Worm (Caenorhabditis elegans): ENCODE data around the gene C44C10.3.

The C44C10.3 gene

DNA sequence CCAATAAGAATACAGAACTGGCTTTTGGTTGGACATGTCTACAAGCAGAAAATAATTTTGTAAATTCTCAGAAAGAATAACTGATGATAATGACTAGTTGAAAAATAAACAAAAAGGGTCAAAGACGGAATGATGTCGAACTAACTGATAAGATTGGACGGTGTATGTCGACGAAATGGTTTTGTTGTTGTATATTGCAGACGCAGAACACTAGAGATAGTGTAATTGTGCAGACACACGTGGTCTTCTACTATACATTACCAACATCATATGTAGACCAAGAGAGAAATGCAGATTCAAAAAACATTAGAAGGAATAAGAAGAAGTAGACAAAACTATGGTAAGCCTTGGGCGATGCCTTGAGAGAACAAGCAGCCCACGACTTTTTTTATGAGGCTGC is 25.4 kb downstream of the C44C10.3 start, which contains the start of the genes gst-42 and D1053.2:
Gene gst-42, minus strand, starts transcription at position 176 of the 400 bp plus-strand sequence.
Gene D1053.2, plus strand, starts transcription at position 391 of the 400 bp plus-strand sequence.
- TF ChIP-seq cog-1 (tag; optimal IDR thresholded peaks at IDR 0.05): no peak
- TF ChIP-seq med-1 (GFP tag; optimal IDR thresholded peaks at IDR 0.05; ENCODE audit: insufficient read depth): no peak
- TF ChIP-seq tab-1 (GFP tag; IDR thresholded peaks at IDR 0.05): no peak

DNA sequence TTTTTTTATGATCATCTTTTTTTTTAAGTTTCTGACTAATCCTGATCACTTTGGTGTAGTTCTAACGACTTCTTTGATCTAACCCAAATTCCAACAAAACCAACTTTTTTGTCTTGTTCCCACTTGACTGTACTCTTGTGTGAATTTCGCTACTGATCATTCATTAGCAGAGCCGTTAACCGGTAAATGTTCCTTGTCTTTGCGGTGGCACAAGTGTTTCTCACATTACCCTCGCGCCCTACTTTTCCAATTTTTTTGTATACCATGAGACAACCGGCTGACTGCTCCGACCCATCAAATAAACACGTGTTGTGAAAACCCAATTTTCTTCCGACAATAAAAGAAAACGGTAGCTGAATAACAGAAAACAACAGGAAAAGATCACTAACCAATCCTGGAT is 30.4 kb downstream of the C44C10.3 start:
- TF ChIP-seq tab-1 (GFP tag; IDR thresholded peaks at IDR 0.05) (no peak), ref-1 (GFP tag; conservative IDR thresholded peaks at IDR 0.05) (no peak), T22C8.4 (GFP tag; IDR thresholded peaks at IDR 0.05) (no peak), med-1 (GFP tag; optimal IDR thresholded peaks at IDR 0.05; ENCODE audit: insufficient read depth) (no peak), klf-2 (GFP tag; conservative IDR thresholded peaks at IDR 0.05) (no peak), ztf-23 (GFP tag; IDR thresholded peaks at IDR 0.05) (no peak), cog-1 (tag; optimal IDR thresholded peaks at IDR 0.05) (no peak), ztf-29 (GFP tag; IDR thresholded peaks at IDR 0.05) (no peak), flt-1 (GFP tag; IDR thresholded peaks at IDR 0.05) (no peak)

- TF ChIP-seq tab-1 (GFP tag; IDR thresholded peaks at IDR 0.05) (no peak), klf-2 (GFP tag; conservative IDR thresholded peaks at IDR 0.05) (no peak), cog-1 (tag; optimal IDR thresholded peaks at IDR 0.05) (no peak), T22C8.4 (GFP tag; IDR thresholded peaks at IDR 0.05) (no peak), med-1 (GFP tag; optimal IDR thresholded peaks at IDR 0.05; ENCODE audit: insufficient read depth) (no peak), flt-1 (GFP tag; IDR thresholded peaks at IDR 0.05) (no peak), ztf-23 (GFP tag; IDR thresholded peaks at IDR 0.05) (no peak), ref-1 (GFP tag; conservative IDR thresholded peaks at IDR 0.05) (no peak), ztf-29 (GFP tag; IDR thresholded peaks at IDR 0.05) (no peak)
Measured at ce11 chrX:11734110-11734509, 31.8 kb downstream of the C44C10.3 start.

DNA sequence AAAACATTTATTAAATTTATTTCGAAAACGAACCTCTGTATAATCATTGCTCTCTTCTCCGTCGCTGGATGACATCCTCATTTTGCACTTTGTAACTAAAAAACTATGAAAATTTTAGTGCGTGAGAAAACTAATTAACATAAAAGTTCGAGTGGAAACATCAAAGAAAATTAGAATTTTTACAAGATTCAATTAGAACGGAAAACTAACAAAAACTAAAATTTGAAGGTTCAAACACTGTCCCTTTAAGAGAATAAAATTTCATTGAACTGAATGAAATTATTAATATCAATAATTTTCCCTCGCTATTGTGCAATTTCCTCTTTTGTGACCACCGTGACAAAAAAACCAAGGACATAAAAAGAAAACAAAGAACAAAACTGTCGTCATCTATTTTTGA is 34.7 kb downstream of the C44C10.3 start, which contains the start of gene D1053.3:
Gene D1053.3, minus strand, starts transcription at position 101 of the 400 bp plus-strand sequence.
- no peak for TF ChIP-seq ztf-23 (GFP tag; IDR thresholded peaks at IDR 0.05)
- TF ChIP-seq ref-1 (GFP tag; conservative IDR thresholded peaks at IDR 0.05): no peak
- no peak for TF ChIP-seq ztf-29 (GFP tag; IDR thresholded peaks at IDR 0.05)
- TF ChIP-seq med-1 (GFP tag; optimal IDR thresholded peaks at IDR 0.05; ENCODE audit: insufficient read depth): no peak
- TF ChIP-seq tab-1 (GFP tag; IDR thresholded peaks at IDR 0.05): no peak
- no peak for TF ChIP-seq klf-2 (GFP tag; conservative IDR thresholded peaks at IDR 0.05)
- TF ChIP-seq T22C8.4 (GFP tag; IDR thresholded peaks at IDR 0.05): no peak
- TF ChIP-seq flt-1 (GFP tag; IDR thresholded peaks at IDR 0.05): no peak
- no peak for TF ChIP-seq cog-1 (tag; optimal IDR thresholded peaks at IDR 0.05)

DNA sequence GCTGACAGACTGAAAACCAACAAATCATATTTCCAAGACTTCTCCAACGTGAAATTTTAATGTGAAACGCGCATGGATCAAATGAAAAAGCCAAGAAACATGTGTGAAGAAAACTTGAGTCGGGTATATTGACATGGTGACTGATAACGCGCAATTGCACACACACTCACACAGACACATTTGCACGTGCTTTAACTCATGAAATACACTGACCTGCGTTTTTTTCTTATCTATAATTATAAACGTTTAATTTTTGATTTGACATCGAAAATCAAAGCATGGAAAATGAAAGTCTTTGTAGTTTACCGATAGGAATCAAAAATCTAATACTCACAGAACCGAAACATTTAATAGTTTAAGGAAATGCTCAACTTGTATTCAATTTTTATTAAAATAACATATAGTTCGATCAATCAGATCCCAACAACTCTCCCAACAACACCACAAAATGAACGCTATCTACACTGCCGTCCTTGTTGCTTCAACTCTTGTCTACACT is 36.3 kb downstream of the C44C10.3 start, which contains the start of gene nspa-9:
Gene nspa-9, plus strand, starts transcription at position 449 of the 499 bp plus-strand sequence.
- TF ChIP-seq ref-1 (GFP tag; conservative IDR thresholded peaks at IDR 0.05): no peak
- TF ChIP-seq klf-2 (GFP tag; conservative IDR thresholded peaks at IDR 0.05): no peak
- TF ChIP-seq ztf-23 (GFP tag; IDR thresholded peaks at IDR 0.05): no peak
- TF ChIP-seq ztf-29 (GFP tag; IDR thresholded peaks at IDR 0.05): no peak
- no peak for TF ChIP-seq flt-1 (GFP tag; IDR thresholded peaks at IDR 0.05)
- TF ChIP-seq med-1 (GFP tag; optimal IDR thresholded peaks at IDR 0.05; ENCODE audit: insufficient read depth): no peak
- no peak for TF ChIP-seq cog-1 (tag; optimal IDR thresholded peaks at IDR 0.05)
- no peak for TF ChIP-seq T22C8.4 (GFP tag; IDR thresholded peaks at IDR 0.05)
- no peak for TF ChIP-seq tab-1 (GFP tag; IDR thresholded peaks at IDR 0.05)

- TF ChIP-seq klf-2 (GFP tag; conservative IDR thresholded peaks at IDR 0.05): no peak
- no peak for TF ChIP-seq ztf-29 (GFP tag; IDR thresholded peaks at IDR 0.05)
- no peak for TF ChIP-seq ref-1 (GFP tag; conservative IDR thresholded peaks at IDR 0.05)
- no peak for TF ChIP-seq flt-1 (GFP tag; IDR thresholded peaks at IDR 0.05)
- no peak for TF ChIP-seq ztf-23 (GFP tag; IDR thresholded peaks at IDR 0.05)
- no peak for TF ChIP-seq T22C8.4 (GFP tag; IDR thresholded peaks at IDR 0.05)
- no peak for TF ChIP-seq med-1 (GFP tag; optimal IDR thresholded peaks at IDR 0.05; ENCODE audit: insufficient read depth)
Measured at ce11 chrX:11743723-11744122, 41.4 kb downstream of the C44C10.3 start.

DNA sequence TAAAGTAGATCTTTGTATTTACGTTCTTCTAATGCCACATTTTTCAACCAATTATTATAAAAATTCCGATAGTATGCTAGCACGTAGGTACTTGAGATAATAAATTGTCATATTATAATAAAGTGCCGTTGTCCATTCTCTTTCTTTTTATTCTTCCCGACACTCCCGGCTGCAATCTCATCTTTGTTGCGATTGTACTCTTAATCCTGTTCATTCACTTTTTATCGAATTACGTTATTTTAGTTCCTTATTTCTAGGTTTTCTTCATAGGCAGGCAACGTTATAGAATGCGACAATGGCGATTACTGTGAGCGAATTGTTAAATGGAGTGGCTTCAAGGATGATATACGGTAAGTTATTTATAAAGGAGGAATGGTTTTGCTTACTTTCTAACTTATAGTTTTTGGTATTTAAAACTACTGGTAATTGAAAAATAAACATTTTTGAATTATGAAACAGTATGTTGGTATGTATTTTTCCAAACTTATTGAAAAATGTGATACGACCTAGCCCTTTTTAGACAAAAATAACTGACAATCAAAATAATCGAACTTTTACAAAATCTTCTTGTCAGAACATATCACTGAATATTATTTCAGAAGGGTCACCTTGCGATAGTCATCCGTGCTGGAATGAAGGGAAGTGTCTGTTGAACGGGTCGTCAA is 43.6 kb downstream of the C44C10.3 start, which contains the start of gene C40H5.2:
Gene C40H5.2, plus strand, starts transcription at position 256 of the 665 bp plus-strand sequence.
- TF ChIP-seq cog-1 (tag; optimal IDR thresholded peaks at IDR 0.05): no peak
- no peak for TF ChIP-seq ztf-23 (GFP tag; IDR thresholded peaks at IDR 0.05)
- TF ChIP-seq klf-2 (GFP tag; conservative IDR thresholded peaks at IDR 0.05): no peak
- no peak for TF ChIP-seq flt-1 (GFP tag; IDR thresholded peaks at IDR 0.05)
- no peak for TF ChIP-seq T22C8.4 (GFP tag; IDR thresholded peaks at IDR 0.05)
- no peak for TF ChIP-seq ztf-29 (GFP tag; IDR thresholded peaks at IDR 0.05)
- no peak for TF ChIP-seq tab-1 (GFP tag; IDR thresholded peaks at IDR 0.05)
- no peak for TF ChIP-seq med-1 (GFP tag; optimal IDR thresholded peaks at IDR 0.05; ENCODE audit: insufficient read depth)
- TF ChIP-seq ref-1 (GFP tag; conservative IDR thresholded peaks at IDR 0.05): no peak

- TF ChIP-seq cog-1 (tag; optimal IDR thresholded peaks at IDR 0.05): no peak
- no peak for TF ChIP-seq T22C8.4 (GFP tag; IDR thresholded peaks at IDR 0.05)
Measured at ce11 chrX:11752289-11752688, 50.0 kb downstream of the C44C10.3 start.

DNA sequence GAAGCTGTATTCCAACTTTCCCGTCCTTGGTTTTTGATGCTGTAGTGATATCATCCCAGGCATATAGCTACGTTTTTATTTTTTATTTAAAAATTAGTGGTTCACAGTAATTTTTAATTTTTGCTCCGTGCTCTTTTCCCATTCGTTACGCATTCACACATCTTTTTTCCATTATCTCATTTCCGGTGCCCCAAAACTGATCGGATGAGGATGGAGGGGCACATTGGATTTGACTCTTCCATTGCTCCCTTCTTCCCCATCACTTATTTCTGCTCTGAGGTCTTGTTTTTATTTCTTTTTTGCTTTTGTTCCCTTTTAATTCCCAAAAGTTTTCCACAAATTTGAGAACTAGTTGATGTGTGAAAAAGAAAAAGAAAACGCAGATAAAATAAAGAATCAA is 50.8 kb downstream of the C44C10.3 start:
- TF ChIP-seq ztf-23 (GFP tag; IDR thresholded peaks at IDR 0.05): no peak
- no peak for TF ChIP-seq med-1 (GFP tag; optimal IDR thresholded peaks at IDR 0.05; ENCODE audit: insufficient read depth)
- no peak for TF ChIP-seq tab-1 (GFP tag; IDR thresholded peaks at IDR 0.05)
- no peak for TF ChIP-seq T22C8.4 (GFP tag; IDR thresholded peaks at IDR 0.05)
- no peak for TF ChIP-seq ref-1 (GFP tag; conservative IDR thresholded peaks at IDR 0.05)
- no peak for TF ChIP-seq cog-1 (tag; optimal IDR thresholded peaks at IDR 0.05)
- TF ChIP-seq flt-1 (GFP tag; IDR thresholded peaks at IDR 0.05): no peak
- no peak for TF ChIP-seq klf-2 (GFP tag; conservative IDR thresholded peaks at IDR 0.05)
- no peak for TF ChIP-seq ztf-29 (GFP tag; IDR thresholded peaks at IDR 0.05)
